Fruit fly (Drosophila melanogaster) whole organism, embryonic: ENCODE data around the gene Gbs-76A.

Experiments
- ATbp ChIP-seq: fragments of 200-800 bp; sonication (Bioruptor generic); optimal IDR thresholded peaks from 2 replicates; lab custom pipeline; 2017; ENCODE audit warnings: missing biosample characterization, mild to moderate bottlenecking, missing genetic modification characterization, missing genetic modification reagents
- Awh ChIP-seq: fragments of 200-800 bp; sonication (Bioruptor generic); IDR thresholded peaks from 2 replicates; pipeline ENCODE4, ENCODE4 v1.3.6; 2022; ENCODE audit warnings: missing biosample characterization, missing genetic modification characterization
- B-H1 ChIP-seq: fragments of 200-800 bp; sonication (Bioruptor generic); IDR thresholded peaks from 3 replicates; pipeline ENCODE4 v1.3.6; 2022; ENCODE audit warnings: missing biosample characterization, missing genetic modification characterization
- CG10366 ChIP-seq: fragments of 200-800 bp; sonication (Bioruptor generic); IDR thresholded peaks from 2 replicates; pipeline ENCODE4 v1.3.6; 2022; ENCODE audit warnings: missing biosample characterization, missing genetic modification characterization
- CG11456 ChIP-seq: fragments of 200-800 bp; sonication (Bioruptor generic); IDR thresholded peaks from 3 replicates; pipeline ENCODE4 v1.3.6; 2022; ENCODE audit warnings: missing biosample characterization, missing genetic modification characterization
- CG12769 ChIP-seq: fragments of 200-800 bp; sonication (Bioruptor generic); optimal IDR thresholded peaks from 2 replicates; lab custom pipeline; 2019; ENCODE audit warnings: missing biosample characterization, mild to moderate bottlenecking, missing genetic modification characterization, moderate library complexity
- CG13894 ChIP-seq: fragments of 200-800 bp; sonication (Bioruptor generic); optimal IDR thresholded peaks from 3 replicates; lab custom pipeline; 2018; ENCODE audit warnings: missing biosample characterization, mild to moderate bottlenecking, missing genetic modification characterization, moderate library complexity
- CG15073 ChIP-seq: fragments of 200-800 bp; sonication (Bioruptor generic); optimal IDR thresholded peaks from 2 replicates; lab custom pipeline; 2016; ENCODE audit warnings: missing biosample characterization, missing genetic modification characterization
- CG17359 ChIP-seq: fragments of 200-800 bp; sonication (Bioruptor generic); optimal IDR thresholded peaks from 3 replicates; lab custom pipeline; 2018; ENCODE audit warnings: missing biosample characterization, mild to moderate bottlenecking, missing genetic modification characterization, moderate library complexity
- CG18476 ChIP-seq: fragments of 200-800 bp; sonication (Bioruptor generic); optimal IDR thresholded peaks from 2 replicates; lab custom pipeline; 2016; ENCODE audit warnings: missing biosample characterization, mild to moderate bottlenecking, missing genetic modification characterization
- CG4282 ChIP-seq: fragments of 200-800 bp; sonication (Bioruptor generic); optimal IDR thresholded peaks from 2 replicates; lab custom pipeline; 2016; ENCODE audit warnings: missing biosample characterization, missing genetic modification characterization
- CG4820 ChIP-seq: fragments of 200-800 bp; sonication (Bioruptor generic); optimal IDR thresholded peaks from 3 replicates; lab custom pipeline; 2016; ENCODE audit warnings: missing biosample characterization, missing genetic modification characterization
- CG6175 ChIP-seq: fragments of 200-800 bp; sonication (Bioruptor generic); IDR thresholded peaks from 3 replicates; pipeline ENCODE4 v1.3.6; 2022; ENCODE audit warnings: missing biosample characterization, missing genetic modification characterization
- CG6813 ChIP-seq: fragments of 200-800 bp; sonication (Bioruptor generic); optimal IDR thresholded peaks from 2 replicates; lab custom pipeline; 2017; ENCODE audit warnings: missing biosample characterization, missing genetic modification characterization, mild to moderate bottlenecking, moderate library complexity, missing genetic modification reagents
- CG8765 ChIP-seq: fragments of 200-800 bp; sonication (Bioruptor generic); IDR thresholded peaks from 2 replicates; pipeline ENCODE4 v1.3.6; 2022; ENCODE audit warnings: missing biosample characterization, missing genetic modification characterization
- CkIIα-i1 ChIP-seq: fragments of 200-800 bp; sonication (Bioruptor generic); IDR thresholded peaks from 2 replicates; pipeline ENCODE4 v1.3.6; 2022; ENCODE audit warnings: missing biosample characterization, missing genetic modification characterization
- CrebB ChIP-seq: fragments of 200-800 bp; sonication (Bioruptor generic); optimal IDR thresholded peaks from 3 replicates; lab custom pipeline; 2018; ENCODE audit warnings: missing biosample characterization, mild to moderate bottlenecking, missing genetic modification characterization
- Dek ChIP-seq: fragments of 200-800 bp; sonication (Bioruptor generic); optimal IDR thresholded peaks from 3 replicates; lab custom pipeline; 2019; ENCODE audit warnings: missing biosample characterization, mild to moderate bottlenecking, missing genetic modification characterization, moderate library complexity
- Dref ChIP-seq: fragments of 200-800 bp; sonication (Bioruptor generic); IDR thresholded peaks from 2 replicates; pipeline ENCODE4 v1.3.6; 2022; ENCODE audit warnings: missing biosample characterization, missing genetic modification characterization
- Fer1 ChIP-seq: fragments of 200-800 bp; sonication (Bioruptor generic); optimal IDR thresholded peaks from 2 replicates; lab custom pipeline; 2017; ENCODE audit warnings: missing biosample characterization, mild to moderate bottlenecking, missing genetic modification characterization
- HLH3B ChIP-seq: fragments of 200-800 bp; sonication (Bioruptor generic); IDR thresholded peaks from 2 replicates; pipeline ENCODE4 v1.3.6; 2022; ENCODE audit warnings: missing biosample characterization, missing genetic modification characterization
- Hsf ChIP-seq: fragments of 200-800 bp; sonication (Bioruptor generic); optimal IDR thresholded peaks from 3 replicates; lab custom pipeline; 2016; ENCODE audit warnings: missing biosample characterization, missing genetic modification characterization
- NC2α ChIP-seq: fragments of 200-800 bp; sonication (Bioruptor generic); optimal IDR thresholded peaks from 2 replicates; lab custom pipeline; 2016; ENCODE audit warnings: missing biosample characterization, missing genetic modification characterization
- NK7.1 ChIP-seq: fragments of 200-800 bp; sonication (Bioruptor generic); optimal IDR thresholded peaks from 3 replicates; lab custom pipeline; 2016; ENCODE audit warnings: missing biosample characterization, missing genetic modification characterization
- Neu2 ChIP-seq: fragments of 200-800 bp; sonication (Bioruptor generic); optimal IDR thresholded peaks from 3 replicates; lab custom pipeline; 2016; ENCODE audit warnings: missing biosample characterization, missing genetic modification characterization, borderline replicate concordance
- Optix ChIP-seq: fragments of 200-800 bp; sonication (Bioruptor generic); IDR thresholded peaks from 3 replicates; pipeline ENCODE4 v1.3.6; 2022; ENCODE audit warnings: missing biosample characterization, missing genetic modification characterization
- Ptx1 ChIP-seq: fragments of 200-800 bp; sonication (Bioruptor generic); IDR thresholded peaks from 2 replicates; pipeline ENCODE4 v1.3.6; 2022; ENCODE audit warnings: missing biosample characterization, missing genetic modification characterization
- Side ChIP-seq: fragments of 200-800 bp; sonication (Bioruptor generic); optimal IDR thresholded peaks from 2 replicates; lab custom pipeline; 2016; ENCODE audit warnings: missing biosample characterization, missing genetic modification characterization
- Trl ChIP-seq, 3 experiments: fragments of >200 bp in 2 of 3; fragments of 200-800 bp in 1 of 3; sonication (Bioruptor generic) in 1 of 3; optimal IDR thresholded peaks; 2 replicates in 1 of 3; 3 replicates in 2 of 3; lab custom pipeline; 2016 to 2017; ENCODE audit warnings: missing biosample characterization in 1 of 3, missing genetic modification characterization in 1 of 3
- ara ChIP-seq: fragments of 200-800 bp; sonication (Bioruptor generic); IDR thresholded peaks from 2 replicates; pipeline ENCODE4 v1.3.6; 2022; ENCODE audit warnings: missing biosample characterization, missing genetic modification characterization
- cato ChIP-seq: fragments of 200-800 bp; sonication (Bioruptor generic); optimal IDR thresholded peaks from 2 replicates; lab custom pipeline; 2016; ENCODE audit warnings: missing biosample characterization, missing genetic modification characterization, borderline replicate concordance
- chm ChIP-seq: fragments of 200-800 bp; sonication (Bioruptor generic); IDR thresholded peaks from 2 replicates; pipeline ENCODE4 v1.3.6; 2022; ENCODE audit warnings: missing biosample characterization, missing genetic modification characterization
- chn ChIP-seq: fragments of 200-800 bp; sonication (Bioruptor generic); optimal IDR thresholded peaks from 2 replicates; lab custom pipeline; 2016; ENCODE audit warnings: missing biosample characterization, missing genetic modification characterization
- dati ChIP-seq: fragments of 200-800 bp; sonication (Bioruptor generic); IDR thresholded peaks from 2 replicates; pipeline ENCODE4 v1.3.6; 2022; ENCODE audit warnings: missing biosample characterization, missing genetic modification characterization
- dmrt11E ChIP-seq: fragments of 200-800 bp; sonication (Bioruptor generic); optimal IDR thresholded peaks from 3 replicates; lab custom pipeline; 2018; ENCODE audit warnings: missing biosample characterization, mild to moderate bottlenecking, missing genetic modification characterization, moderate library complexity
- eyg ChIP-seq: fragments of 200-800 bp; sonication (Bioruptor generic); optimal IDR thresholded peaks from 3 replicates; lab custom pipeline; 2016; ENCODE audit warnings: missing biosample characterization, missing genetic modification characterization
- fu2 ChIP-seq: fragments of 200-800 bp; sonication (Bioruptor generic); optimal IDR thresholded peaks from 2 replicates; lab custom pipeline; 2016; ENCODE audit warnings: missing biosample characterization, missing genetic modification characterization
- ind ChIP-seq: fragments of 200-800 bp; sonication (Bioruptor generic); optimal IDR thresholded peaks from 3 replicates; lab custom pipeline; 2016; ENCODE audit warnings: missing biosample characterization, missing genetic modification characterization
- jigr1 ChIP-seq: fragments of 200-800 bp; sonication (Bioruptor generic); IDR thresholded peaks from 3 replicates; pipeline ENCODE4 v1.3.6; 2022; ENCODE audit warnings: missing biosample characterization, missing genetic modification characterization
- jing ChIP-seq: fragments of 200-800 bp; sonication (Bioruptor generic); optimal IDR thresholded peaks from 2 replicates; lab custom pipeline; 2018; ENCODE audit warnings: missing biosample characterization, mild to moderate bottlenecking, missing genetic modification characterization
- lola ChIP-seq, 3 experiments: fragments of >200 bp in 2 of 3; fragments of 200-800 bp in 1 of 3; sonication (Bioruptor generic) in 1 of 3; optimal IDR thresholded peaks; 2 replicates each; lab custom pipeline; 2017 to 2019; ENCODE audit warnings: missing biosample characterization in 3 of 3, missing genetic modification characterization in 3 of 3, mild to moderate bottlenecking in 1 of 3, moderate library complexity in 1 of 3
- pb ChIP-seq: fragments of 200-800 bp; sonication (Bioruptor generic); optimal IDR thresholded peaks from 3 replicates; lab custom pipeline; 2016; ENCODE audit warnings: missing biosample characterization, missing genetic modification characterization
- pzg ChIP-seq: fragments of 200-800 bp; sonication (Bioruptor generic); optimal IDR thresholded peaks from 3 replicates; lab custom pipeline; 2018; ENCODE audit warnings: missing biosample characterization, mild to moderate bottlenecking, missing genetic modification characterization, moderate library complexity
- ranshi ChIP-seq: fragments of 200-800 bp; sonication (Bioruptor generic); IDR thresholded peaks from 2 replicates; pipeline ENCODE4 v1.3.6; 2022; ENCODE audit warnings: missing biosample characterization, missing genetic modification characterization
- run ChIP-seq: fragments of 200-800 bp; sonication (Bioruptor generic); optimal IDR thresholded peaks from 3 replicates; lab custom pipeline; 2018; ENCODE audit warnings: missing biosample characterization, mild to moderate bottlenecking, missing genetic modification characterization
- schlank ChIP-seq: fragments of 200-800 bp; sonication (Bioruptor generic); optimal IDR thresholded peaks from 2 replicates; lab custom pipeline; 2018; ENCODE audit warnings: missing biosample characterization, mild to moderate bottlenecking, missing genetic modification characterization
- shn ChIP-seq: fragments of 200-800 bp; sonication (Bioruptor generic); optimal IDR thresholded peaks from 3 replicates; lab custom pipeline; 2016; ENCODE audit warnings: missing biosample characterization, missing genetic modification characterization
- slbo ChIP-seq: fragments of 200-800 bp; sonication (Bioruptor generic); IDR thresholded peaks from 2 replicates; pipeline ENCODE4 v1.3.6; 2022; ENCODE audit warnings: missing biosample characterization, missing genetic modification characterization
- sug ChIP-seq: fragments of 200-800 bp; optimal IDR thresholded peaks from 2 replicates; lab custom pipeline; 2019; ENCODE audit warnings: missing biosample characterization, mild to moderate bottlenecking, missing genetic modification characterization, moderate library complexity
- vvl ChIP-seq: fragments of 200-800 bp; sonication (Bioruptor generic); IDR thresholded peaks from 2 replicates; pipeline ENCODE4 v1.3.6; 2022; ENCODE audit warnings: missing biosample characterization, missing genetic modification characterization

Gbs-76A gene

dm6 chr3L:19254715-19255428 lies 37.7 kb downstream of the Gbs-76A start, which contains the start of the genes mRpL21 and rept (continued):
- TF ChIP-seq jing = no peak
- TF ChIP-seq CG15073 (GFP tag; lab: Kevin White, UChicago) = no peak
- TF ChIP-seq NC2α = peak; percentile 2
- TF ChIP-seq schlank (tag; lab: Kevin White, UChicago) = peak; percentile 13
- TF ChIP-seq eyg (GFP tag; lab: Kevin White, UChicago) = no peak
- no peak for TF ChIP-seq Neu2 (GFP tag; lab: Kevin White, UChicago)
- no peak for TF ChIP-seq CG17359
- TF ChIP-seq chn (GFP tag; lab: Kevin White, UChicago) = peak; percentile 48
- no peak for TF ChIP-seq CG6813 (GFP tag; lab: Kevin White, UChicago)
- peak; percentile 11 for TF ChIP-seq Dek (tag; lab: Kevin White, UChicago)
- TF ChIP-seq CG4282 = peak; percentile 38
- no peak for TF ChIP-seq ATbp (GFP tag; lab: Kevin White, UChicago)
- no peak; the same call in 2 of the 3 replicates for TF ChIP-seq Optix (GFP tag; lab: Robert Waterston, UW)
- TF ChIP-seq slbo (GFP tag; lab: Robert Waterston, UW) = peak; percentile 67
- TF ChIP-seq jigr1 (GFP tag; lab: Robert Waterston, UW) = no peak
- no peak for TF ChIP-seq B-H1 (GFP tag; lab: Robert Waterston, UW)
- TF ChIP-seq fu2 (GFP tag; lab: Kevin White, UChicago) = peak; percentile 43
- no peak for TF ChIP-seq ranshi (GFP tag; lab: Robert Waterston, UW)
- peak in 1 of 3 experiments; percentile 35 for TF ChIP-seq lola (GFP tag; optimal IDR thresholded peaks at IDR 0.05; lab: Kevin White, UChicago)
- TF ChIP-seq pzg = peak; percentile 70
- peak; percentile 57 for TF ChIP-seq ind
- peak; percentile 61 for TF ChIP-seq Side
- TF ChIP-seq NK7.1 (GFP tag; lab: Kevin White, UChicago) = peak; percentile 15
- no peak for TF ChIP-seq CkIIα-i1 (GFP tag; lab: Robert Waterston, UW)
- TF ChIP-seq CG18476 (GFP tag; lab: Kevin White, UChicago) = peak; percentile 23
- TF ChIP-seq dmrt11E (tag; lab: Kevin White, UChicago) = no peak
- no peak for TF ChIP-seq Dref (GFP tag; lab: Robert Waterston, UW)
- TF ChIP-seq Ptx1 = peak; percentile 42; the same call in 1 of the 2 replicates
- peak; percentile 39; the same call in 1 of the 2 replicates for TF ChIP-seq CG10366
- peak; percentile 68 for TF ChIP-seq CG12769
- TF ChIP-seq CG13894 (tag; lab: Kevin White, UChicago) = peak; percentile 5
- TF ChIP-seq Awh (GFP tag; lab: Robert Waterston, UW) = no peak
- TF ChIP-seq cato (GFP tag; lab: Kevin White, UChicago) = no peak
- TF ChIP-seq chm (GFP tag; lab: Robert Waterston, UW) = peak; percentile 41; the same call in 1 of the 2 replicates
- no peak for TF ChIP-seq run (tag; lab: Kevin White, UChicago)
- TF ChIP-seq ara (GFP tag; lab: Robert Waterston, UW) = no peak; the same call in 1 of the 2 replicates
- peak; percentile 47 for TF ChIP-seq CrebB
- peak; percentile 24 for TF ChIP-seq pb
- peak; percentile 69 for TF ChIP-seq Hsf (GFP tag; lab: Kevin White, UChicago)
- TF ChIP-seq CG6175 (GFP tag; lab: Robert Waterston, UW) = no peak
- peak; percentile 66 for TF ChIP-seq sug (tag; lab: Kevin White, UChicago)
- peak; percentile 62 for TF ChIP-seq vvl (GFP tag; lab: Robert Waterston, UW)
- peak; percentile 77 for TF ChIP-seq Fer1 (GFP tag; lab: Kevin White, UChicago)
- TF ChIP-seq shn (GFP tag; lab: Kevin White, UChicago) = peak; percentile 57
- peak; percentile 54; the same call in 1 of the 3 replicates for TF ChIP-seq CG11456 (GFP tag; lab: Robert Waterston, UW)
- no peak for TF ChIP-seq CG4820 (GFP tag; lab: Kevin White, UChicago)
- no peak for TF ChIP-seq CG8765 (GFP tag; lab: Robert Waterston, UW)
- no peak for TF ChIP-seq dati
- TF ChIP-seq Trl (optimal IDR thresholded peaks at IDR 0.05; lab: Kevin White, UChicago) = no peak
- peak; percentile 33 for TF ChIP-seq Trl (GFP tag; optimal IDR thresholded peaks at IDR 0.05; lab: Kevin White, UChicago)
- TF ChIP-seq HLH3B (GFP tag; lab: Robert Waterston, UW) = no peak; the same call in 1 of the 2 replicates
